Worm (Caenorhabditis elegans): Measurements from ENCODE around the gene cnc-3.

The cnc-3 gene

ce11 chrV:1471078-1471969, 23.5 kb downstream of the cnc-3 start:
- TF ChIP-seq ekl-4 (GFP tag; IDR thresholded peaks at IDR 0.05) (no peak), Y79H2A.3 (GFP tag; conservative IDR thresholded peaks at IDR 0.05) (no peak), pbrm-1 (GFP tag; IDR thresholded peaks at IDR 0.05) (peak; percentile 37; the same call in 1 of the 2 replicates), rec-8 (tag; optimal IDR thresholded peaks at IDR 0.05) (no peak), sea-2 (GFP tag; IDR thresholded peaks at IDR 0.05) (no peak), mel-28 (tag; optimal IDR thresholded peaks at IDR 0.05; ENCODE audit: borderline replicate concordance) (no peak), snpc-4 (GFP tag; optimal IDR thresholded peaks at IDR 0.05) (peak; percentile 38), snpc-4 (tag; optimal IDR thresholded peaks at IDR 0.05) (peak in 2 of 4 experiments; percentile 31 to 52), pha-4 (tag; optimal IDR thresholded peaks at IDR 0.05) (no peak), lin-35 (GFP tag; optimal IDR thresholded peaks at IDR 0.05) (peak in 2 of 3 experiments; percentile 22 to 53), snpc-1.1 (tag; optimal IDR thresholded peaks at IDR 0.05; ENCODE audit: insufficient read depth) (no peak), atf-7 (tag; optimal IDR thresholded peaks at IDR 0.05) (no peak), madf-3 (GFP tag; IDR thresholded peaks at IDR 0.05) (no peak), aptf-3 (GFP tag; IDR thresholded peaks at IDR 0.05) (no peak), ZK185.1 (tag; optimal IDR thresholded peaks at IDR 0.05; ENCODE audit: poor library complexity, severe bottlenecking) (peak; percentile 43), die-1 (tag; optimal IDR thresholded peaks at IDR 0.05) (no peak), ztf-25 (GFP tag; IDR thresholded peaks at IDR 0.05) (no peak), F57A8.1 (GFP tag; optimal IDR thresholded peaks at IDR 0.05) (no peak), zim-3 (tag; optimal IDR thresholded peaks at IDR 0.05) (no peak), unc-62 (GFP tag; optimal IDR thresholded peaks at IDR 0.05) (no peak), ztf-28 (GFP tag; IDR thresholded peaks at IDR 0.05) (no peak), B0035.1 (tag; optimal IDR thresholded peaks at IDR 0.05) (no peak), bed-2 (GFP tag; IDR thresholded peaks at IDR 0.05) (no peak), dpff-1 (tag; optimal IDR thresholded peaks at IDR 0.05) (no peak), dpl-1 (GFP tag; optimal IDR thresholded peaks at IDR 0.05) (peak; percentile 64), sptf-2 (GFP tag; optimal IDR thresholded peaks at IDR 0.05) (no peak), B0261.1 (tag; optimal IDR thresholded peaks at IDR 0.05) (no peak), T07F8.4 (tag; optimal IDR thresholded peaks at IDR 0.05) (no peak), ceh-100 (GFP tag; IDR thresholded peaks at IDR 0.05) (no peak), lir-1 (GFP tag; conservative IDR thresholded peaks at IDR 0.05) (no peak), nfya-1 (tag; optimal IDR thresholded peaks at IDR 0.05; ENCODE audit: borderline replicate concordance, insufficient read depth) (no peak), lin-40 (tag; optimal IDR thresholded peaks at IDR 0.05) (peak; percentile 67), ztf-22 (GFP tag; optimal IDR thresholded peaks at IDR 0.05) (no peak), dox-1 (GFP tag; IDR thresholded peaks at IDR 0.05) (peak; percentile 50), B0019.2 (GFP tag; conservative IDR thresholded peaks at IDR 0.05) (no peak), ceh-79 (tag; optimal IDR thresholded peaks at IDR 0.05) (no peak), nhr-179 (tag; optimal IDR thresholded peaks at IDR 0.05) (no peak), mes-4 (tag; optimal IDR thresholded peaks at IDR 0.05) (no peak), athp-1 (tag; optimal IDR thresholded peaks at IDR 0.05) (no peak), hrde-1 (tag; optimal IDR thresholded peaks at IDR 0.05; ENCODE audit: borderline replicate concordance) (no peak), bed-1 (GFP tag; IDR thresholded peaks at IDR 0.05) (no peak), F33H1.4 (GFP tag; IDR thresholded peaks at IDR 0.05) (peak; percentile 95), let-526 (GFP tag; IDR thresholded peaks at IDR 0.05) (no peak), efl-1 (GFP tag; optimal IDR thresholded peaks at IDR 0.05) (peak; percentile 73), akir-1 (GFP tag; optimal IDR thresholded peaks at IDR 0.05) (no peak), Y53F4B.3 (GFP tag; IDR thresholded peaks at IDR 0.05) (no peak)
